Worm (Caenorhabditis elegans) whole organism, L1 larva: ENCODE results near the gene unc-71.

ENCODE experiments used
- C16A3.4 ChIP-seq: fragments of 150-350 bp; optimal IDR thresholded peaks from 2 replicates; lab custom pipeline; 2014; ENCODE audit warnings: missing biosample characterization, missing genetic modification characterization
- Y116A8C.19 ChIP-seq: sonication (generic microtip); optimal IDR thresholded peaks from 2 replicates; lab custom pipeline; 2016; ENCODE audit warnings: missing compliant biosample characterization, missing genetic modification characterization, borderline replicate concordance
- aly-2 ChIP-seq: fragments of 150-350 bp; optimal IDR thresholded peaks from 2 replicates; lab custom pipeline; 2014; ENCODE audit warnings: missing biosample characterization, missing genetic modification characterization
- ama-1 ChIP-seq: fragments of 150-350 bp; optimal IDR thresholded peaks from 2 replicates; lab custom pipeline; 2014
- blmp-1 ChIP-seq: fragments of 150-350 bp; optimal IDR thresholded peaks from 2 replicates; lab custom pipeline; 2014; ENCODE audit warnings: missing biosample characterization, missing genetic modification characterization
- ceh-63 ChIP-seq: fragments of 200-800 bp; sonication (Bioruptor generic); optimal IDR thresholded peaks from 2 replicates; lab custom pipeline; 2018; ENCODE audit warnings: mild to moderate bottlenecking, missing genetic modification characterization, missing compliant biosample characterization
- ceh-8 ChIP-seq: fragments of 200-800 bp; sonication (Bioruptor generic); optimal IDR thresholded peaks from 2 replicates; lab custom pipeline; 2018; ENCODE audit warnings: mild to moderate bottlenecking, missing genetic modification characterization, moderate library complexity, missing compliant biosample characterization
- ceh-90 ChIP-seq: sonication (generic microtip); optimal IDR thresholded peaks from 2 replicates; lab custom pipeline; 2016; ENCODE audit warnings: missing genetic modification characterization, missing compliant biosample characterization
- ces-1 ChIP-seq: fragments of 150-350 bp; optimal IDR thresholded peaks from 2 replicates; lab custom pipeline; 2014; ENCODE audit warnings: missing biosample characterization, missing genetic modification reagents, missing genetic modification characterization
- dsc-1 ChIP-seq: sonication (generic microtip); optimal IDR thresholded peaks from 2 replicates; lab custom pipeline; 2016; ENCODE audit warnings: mild to moderate bottlenecking, missing genetic modification characterization, missing compliant biosample characterization
- efl-1 ChIP-seq, 4 experiments: fragments of 150-350 bp; optimal IDR thresholded peaks in 3 of 4; peaks in 1 of 4; 1 replicate in 1 of 4; 2 replicates in 3 of 4; lab custom pipeline; 2014; ENCODE audit warnings: missing biosample characterization in 2 of 4, missing genetic modification characterization in 2 of 4, missing genetic modification reagents in 2 of 4
- efl-3 ChIP-seq: fragments of 200-800 bp; sonication (Bioruptor generic); optimal IDR thresholded peaks from 2 replicates; lab custom pipeline; 2018; ENCODE audit warnings: mild to moderate bottlenecking, missing genetic modification characterization, missing compliant biosample characterization
- egl-13 ChIP-seq: sonication (generic microtip); optimal IDR thresholded peaks from 2 replicates; lab custom pipeline; 2016; ENCODE audit warnings: missing genotype, missing genetic modification reagents, missing genetic modification characterization, missing compliant biosample characterization
- egl-27 ChIP-seq, 2 experiments: fragments of 150-350 bp in 1 of 2; sonication (generic microtip); optimal IDR thresholded peaks; 3 replicates each; lab custom pipeline; 2017 to 2018; ENCODE audit warnings: missing biosample characterization in 2 of 2, missing genetic modification characterization in 2 of 2, missing genetic modification reagents in 2 of 2
- elt-2 ChIP-seq: sonication (generic microtip); optimal IDR thresholded peaks from 2 replicates; lab custom pipeline; 2016; ENCODE audit warnings: missing genetic modification characterization, mild to moderate bottlenecking, inconsistent platforms, missing compliant biosample characterization, missing genetic modification reagents
- ets-5 ChIP-seq: fragments of 200-800 bp; sonication (Bioruptor generic); IDR thresholded peaks from 2 replicates; pipeline ENCODE4 v1.3.6; 2022; ENCODE audit warnings: missing genetic modification characterization, missing compliant biosample characterization
- fkh-10 ChIP-seq: sonication (generic microtip); optimal IDR thresholded peaks from 2 replicates; lab custom pipeline; 2017; ENCODE audit warnings: missing biosample characterization, missing genetic modification reagents, missing genetic modification characterization
- fkh-4 ChIP-seq: sonication (generic microtip); optimal IDR thresholded peaks from 2 replicates; lab custom pipeline; 2016; ENCODE audit warnings: missing compliant biosample characterization, missing genetic modification characterization, borderline replicate concordance
- fos-1 ChIP-seq: fragments of 150-350 bp; optimal IDR thresholded peaks from 2 replicates; lab custom pipeline; 2014; ENCODE audit warnings: missing biosample characterization, missing genetic modification characterization
- isw-1 ChIP-seq: fragments of 200-800 bp; sonication (Bioruptor generic); IDR thresholded peaks from 2 replicates; pipeline ENCODE4 v1.3.6; 2022; ENCODE audit warnings: missing genetic modification characterization, missing compliant biosample characterization
- lin-35 ChIP-seq, 2 experiments: fragments of 150-350 bp; optimal IDR thresholded peaks; 2 replicates each; lab custom pipeline; 2014; ENCODE audit warnings: missing biosample characterization in 2 of 2, missing genetic modification characterization in 2 of 2, missing genetic modification reagents in 2 of 2
- lin-39 ChIP-seq: fragments of 150-350 bp; optimal IDR thresholded peaks from 2 replicates; lab custom pipeline; 2014; ENCODE audit warnings: missing biosample characterization, missing genetic modification reagents, missing genetic modification characterization
- lir-3 ChIP-seq: sonication (generic microtip); optimal IDR thresholded peaks from 2 replicates; lab custom pipeline; 2016; ENCODE audit warnings: mild to moderate bottlenecking, missing genetic modification characterization, moderate library complexity, missing compliant biosample characterization; ENCODE audit not compliant: poor library complexity
- lsy-2 ChIP-seq, 2 experiments: fragments of 150-350 bp; optimal IDR thresholded peaks; 2 replicates each; lab custom pipeline; 2014; ENCODE audit warnings: missing biosample characterization in 2 of 2, missing genetic modification characterization in 2 of 2
- mab-9 ChIP-seq: fragments of 200-800 bp; sonication (Bioruptor generic); IDR thresholded peaks from 2 replicates; pipeline ENCODE4 v1.3.6; 2022; ENCODE audit warnings: missing genetic modification reagents, missing genetic modification characterization, missing compliant biosample characterization
- mep-1 ChIP-seq: fragments of 150-350 bp; optimal IDR thresholded peaks from 2 replicates; lab custom pipeline; 2014; ENCODE audit warnings: missing biosample characterization, missing genetic modification characterization
- nhr-19 ChIP-seq: fragments of 200-800 bp; sonication (Bioruptor generic); conservative IDR thresholded peaks from 2 replicates; pipeline ENCODE4 v1.3.6; 2022; ENCODE audit warnings: missing genetic modification characterization, missing compliant biosample characterization
- nhr-28 ChIP-seq: fragments of 150-350 bp; optimal IDR thresholded peaks from 2 replicates; lab custom pipeline; 2014; ENCODE audit warnings: missing biosample characterization, missing genetic modification characterization
- nhr-47 ChIP-seq: sonication (generic microtip); optimal IDR thresholded peaks from 2 replicates; lab custom pipeline; 2016; ENCODE audit warnings: mild to moderate bottlenecking, missing genetic modification characterization, moderate library complexity, missing compliant biosample characterization
- nhr-71 ChIP-seq: sonication (generic microtip); optimal IDR thresholded peaks from 2 replicates; lab custom pipeline; 2016; ENCODE audit warnings: mild to moderate bottlenecking, missing genetic modification characterization, moderate library complexity, missing compliant biosample characterization
- nhr-77 ChIP-seq: fragments of 150-350 bp; optimal IDR thresholded peaks from 2 replicates; lab custom pipeline; 2014; ENCODE audit warnings: missing biosample characterization, missing genetic modification characterization
- nhr-85 ChIP-seq: sonication (generic microtip); peaks from one replicate; lab custom pipeline; 2016; ENCODE audit warnings: missing genetic modification characterization, inconsistent platforms, missing compliant biosample characterization
- nhr-90 ChIP-seq: sonication (generic microtip); optimal IDR thresholded peaks from 2 replicates; lab custom pipeline; 2016; ENCODE audit warnings: mild to moderate bottlenecking, missing genetic modification characterization, missing compliant biosample characterization; ENCODE audit not compliant: poor library complexity
- pax-3 ChIP-seq: fragments of 200-800 bp; sonication (Bioruptor generic); optimal IDR thresholded peaks from 2 replicates; lab custom pipeline; 2018; ENCODE audit warnings: mild to moderate bottlenecking, missing genetic modification characterization, moderate library complexity, missing compliant biosample characterization
- skn-1 ChIP-seq: fragments of 150-350 bp; optimal IDR thresholded peaks from 2 replicates; lab custom pipeline; 2014; ENCODE audit warnings: missing biosample characterization, missing genetic modification characterization
- snpc-4 ChIP-seq: fragments of 150-350 bp; optimal IDR thresholded peaks from 2 replicates; lab custom pipeline; 2014; ENCODE audit warnings: missing biosample characterization, missing genetic modification characterization
- sptf-1 ChIP-seq: fragments of 150-350 bp; optimal IDR thresholded peaks from 2 replicates; lab custom pipeline; 2014; ENCODE audit warnings: missing biosample characterization, missing genetic modification characterization
- tbx-2 ChIP-seq: sonication (generic microtip); optimal IDR thresholded peaks from 2 replicates; lab custom pipeline; 2016; ENCODE audit warnings: missing genetic modification characterization, missing compliant biosample characterization
- tlp-1 ChIP-seq: fragments of 150-350 bp; optimal IDR thresholded peaks from 2 replicates; lab custom pipeline; 2014; ENCODE audit warnings: missing biosample characterization, missing genetic modification characterization
- unc-86 ChIP-seq: sonication (generic microtip); optimal IDR thresholded peaks from 2 replicates; lab custom pipeline; 2016; ENCODE audit warnings: missing genetic modification characterization, missing compliant biosample characterization
- xbp-1 ChIP-seq: sonication (generic microtip); optimal IDR thresholded peaks from 2 replicates; lab custom pipeline; 2016; ENCODE audit warnings: missing genetic modification characterization, missing compliant biosample characterization
- zag-1 ChIP-seq: fragments of 150-350 bp; optimal IDR thresholded peaks from 2 replicates; lab custom pipeline; 2014; ENCODE audit warnings: missing biosample characterization, missing genetic modification characterization
- ztf-4 ChIP-seq: fragments of 150-350 bp; optimal IDR thresholded peaks from 2 replicates; lab custom pipeline; 2014; ENCODE audit warnings: missing biosample characterization, missing genetic modification characterization

unc-71 gene

DNA sequence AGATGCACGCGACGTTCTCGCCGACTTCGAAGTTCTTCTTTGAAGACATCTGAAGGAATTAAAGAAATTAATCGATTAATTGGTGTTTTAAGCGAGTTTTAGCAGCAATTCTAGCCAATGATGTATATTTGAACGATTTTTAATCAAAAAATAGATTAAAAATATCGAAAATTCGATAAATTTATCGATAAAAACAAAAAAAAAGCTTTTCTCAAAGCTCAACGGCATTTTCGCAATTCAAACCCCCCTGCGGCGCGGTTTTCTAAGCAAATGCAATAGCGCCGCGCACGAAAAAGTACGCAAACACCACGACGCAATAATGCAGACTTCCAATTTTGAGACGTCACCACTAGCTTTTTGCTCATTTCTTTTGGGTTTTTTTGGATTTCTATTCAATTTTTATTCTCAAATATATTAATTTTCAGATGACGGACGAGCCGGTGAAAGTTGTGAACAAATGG, 16.9 kb downstream of the unc-71 start, which contains the start of the genes mrg-1 and spcs-2 (continued):
- peak; percentile 85 to 92 for TF ChIP-seq lin-35 (GFP tag; optimal IDR thresholded peaks at IDR 0.05; lab: Kevin White, UChicago)
- no peak for TF ChIP-seq ces-1 (GFP tag; lab: Kevin White, UChicago)
- no peak for TF ChIP-seq nhr-28 (tag; lab: Kevin White, UChicago)
- peak; percentile 84 for TF ChIP-seq isw-1 (GFP tag; lab: Robert Waterston, UW)
- TF ChIP-seq mab-9 (GFP tag; lab: Robert Waterston, UW), result 0 out of 2 replicates have a peak, but pooled peaks have one; percentile 21
- TF ChIP-seq Y116A8C.19, result no peak
- peak; percentile 39 for TF ChIP-seq fkh-4 (tag; lab: Kevin White, UChicago)
- no peak for TF ChIP-seq sptf-1 (tag; lab: Kevin White, UChicago)
- TF ChIP-seq lir-3 (tag; lab: Kevin White, UChicago), result peak; percentile 84
- TF ChIP-seq ztf-4 (tag; lab: Kevin White, UChicago), result peak; percentile 74
- TF ChIP-seq efl-3 (GFP tag; lab: Kevin White, UChicago), result no peak
- TF ChIP-seq fos-1 (tag; lab: Kevin White, UChicago), result peak; percentile 83
- no peak for TF ChIP-seq tlp-1 (tag; lab: Kevin White, UChicago)
- peak; percentile 88 for TF ChIP-seq skn-1 (tag; lab: Kevin White, UChicago)
- TF ChIP-seq lin-39 (tag; lab: Kevin White, UChicago), result peak; percentile 69
- peak; percentile 97 for TF ChIP-seq xbp-1 (tag; lab: Kevin White, UChicago)
- no peak for TF ChIP-seq blmp-1 (tag; lab: Kevin White, UChicago)
- TF ChIP-seq ets-5 (GFP tag; lab: Robert Waterston, UW), result no peak
- TF ChIP-seq ama-1 (lab: Kevin White, UChicago), result no peak
- TF ChIP-seq nhr-19, result peak; percentile 88
- TF ChIP-seq unc-86, result peak; percentile 91
- TF ChIP-seq snpc-4, result peak; percentile 70
- TF ChIP-seq ceh-63, result no peak
- peak; percentile 73 for TF ChIP-seq nhr-77 (tag; lab: Kevin White, UChicago)
- TF ChIP-seq tbx-2 (tag; lab: Kevin White, UChicago), result peak; percentile 92
- TF ChIP-seq ceh-90 (tag; lab: Kevin White, UChicago), result no peak
- peak; percentile 94 for TF ChIP-seq nhr-71 (tag; lab: Kevin White, UChicago)
- peak; percentile 93 for TF ChIP-seq nhr-47
- TF ChIP-seq C16A3.4 (tag; lab: Kevin White, UChicago), result peak; percentile 93
- TF ChIP-seq zag-1 (tag; lab: Kevin White, UChicago), result peak; percentile 33
- peak; percentile 58 for TF ChIP-seq pax-3 (tag; lab: Kevin White, UChicago)
- peak; percentile 91 to 93 for TF ChIP-seq lsy-2 (tag; optimal IDR thresholded peaks at IDR 0.05; lab: Kevin White, UChicago)
- TF ChIP-seq aly-2 (tag; lab: Kevin White, UChicago), result peak; percentile 11
- peak; percentile 87 for TF ChIP-seq dsc-1 (tag; lab: Kevin White, UChicago)
- peak; percentile 89 for TF ChIP-seq mep-1 (tag; lab: Kevin White, UChicago)
- peak; percentile 64 for TF ChIP-seq fkh-10 (GFP tag; lab: Kevin White, UChicago)
- TF ChIP-seq elt-2, result peak; percentile 61
- TF ChIP-seq ceh-8 (GFP tag; lab: Kevin White, UChicago), result peak; percentile 70
- TF ChIP-seq egl-27 (tag; optimal IDR thresholded peaks at IDR 0.05; lab: Kevin White, UChicago), result no peak
- peak; percentile 93 for TF ChIP-seq nhr-90 (tag; lab: Kevin White, UChicago)
- peak; percentile 76 for TF ChIP-seq egl-13
- TF ChIP-seq efl-1 (optimal IDR thresholded peaks at IDR 0.05; lab: Kevin White, UChicago), result peak; percentile 89 to 90
- TF ChIP-seq efl-1 (GFP tag; optimal IDR thresholded peaks at IDR 0.05 in 1 of 2; lab: Kevin White, UChicago), result peak; percentile 87 to 99
- peak; percentile 88 for TF ChIP-seq nhr-85 (tag; lab: Kevin White, UChicago)
- TF ChIP-seq, all 84 proteins: peak for 58
